Fruit fly (Drosophila melanogaster): ENCODE results near the gene Hmgcl.

Gene Hmgcl

dm6 chr2L:6918517-6919202 is 41.5 kb upstream of the Hmgcl start, which contains the start of gene nop5 (continued):
- peak; percentile 92 for TF ChIP-seq CG17361 (GFP tag; IDR thresholded peaks at IDR 0.05)
- TF ChIP-seq gcm (GFP tag; optimal IDR thresholded peaks at IDR 0.05), result no peak
- no peak for TF ChIP-seq hkb (optimal IDR thresholded peaks at IDR 0.05)
- no peak for TF ChIP-seq hkb (GFP tag; IDR thresholded peaks at IDR 0.05)
- TF ChIP-seq CG2116 (GFP tag; optimal IDR thresholded peaks at IDR 0.05), result peak; percentile 33
- peak; percentile 44 for TF ChIP-seq sd (tag; optimal IDR thresholded peaks at IDR 0.05)
- peak; percentile 81 for TF ChIP-seq CG10431 (GFP tag; optimal IDR thresholded peaks at IDR 0.05)
- TF ChIP-seq ham (GFP tag; IDR thresholded peaks at IDR 0.05), result no peak
- TF ChIP-seq tio (GFP tag; optimal IDR thresholded peaks at IDR 0.05), result no peak
- no peak for TF ChIP-seq Sox102F (GFP tag; optimal IDR thresholded peaks at IDR 0.05)
- TF ChIP-seq CG1602 (GFP tag; optimal IDR thresholded peaks at IDR 0.05), result peak; percentile 47
- TF ChIP-seq lilli (GFP tag; optimal IDR thresholded peaks at IDR 0.05), result no peak
- peak; percentile 35 for TF ChIP-seq CG2120 (GFP tag; optimal IDR thresholded peaks at IDR 0.05)
- peak; percentile 69 for TF ChIP-seq CG10267 (tag; optimal IDR thresholded peaks at IDR 0.05)
- peak; percentile 35 for TF ChIP-seq CG10654 (GFP tag; optimal IDR thresholded peaks at IDR 0.05)
- TF ChIP-seq Bgb (GFP tag; IDR thresholded peaks at IDR 0.05; ENCODE audit: partially characterized antibody), result no peak
- no peak for TF ChIP-seq lbe (GFP tag; optimal IDR thresholded peaks at IDR 0.05)
- no peak for TF ChIP-seq ATbp (GFP tag; optimal IDR thresholded peaks at IDR 0.05)
- TF ChIP-seq hbn (GFP tag; IDR thresholded peaks at IDR 0.05; ENCODE audit: partially characterized antibody), result no peak
- TF ChIP-seq run (tag; optimal IDR thresholded peaks at IDR 0.05), result no peak
- peak; percentile 77 for TF ChIP-seq sug (tag; optimal IDR thresholded peaks at IDR 0.05)
- no peak for TF ChIP-seq CTCF (GFP tag; optimal IDR thresholded peaks at IDR 0.05)
- peak; percentile 28 for TF ChIP-seq Sry-β (GFP tag; optimal IDR thresholded peaks at IDR 0.05)
- TF ChIP-seq MESR4 (GFP tag; optimal IDR thresholded peaks at IDR 0.05), result peak; percentile 90
- no peak for TF ChIP-seq CG4730 (GFP tag; IDR thresholded peaks at IDR 0.05)
- peak; percentile 34 for TF ChIP-seq CG4820 (GFP tag; optimal IDR thresholded peaks at IDR 0.05)
- TF ChIP-seq tx (GFP tag; optimal IDR thresholded peaks at IDR 0.05), result no peak
- TF ChIP-seq Dip2 (GFP tag; IDR thresholded peaks at IDR 0.05), result no peak
- no peak for TF ChIP-seq p53 (GFP tag; optimal IDR thresholded peaks at IDR 0.05)
- TF ChIP-seq B-H1 (GFP tag; IDR thresholded peaks at IDR 0.05), result no peak
- no peak for TF ChIP-seq Tbp (GFP tag; optimal IDR thresholded peaks at IDR 0.05)
- TF ChIP-seq CG4404 (GFP tag; IDR thresholded peaks at IDR 0.05), result no peak
- TF ChIP-seq sens (GFP tag), result peak; percentile 5
- peak; percentile 4 for TF ChIP-seq Deaf1 (tag; optimal IDR thresholded peaks at IDR 0.05)
- no peak for TF ChIP-seq dmrt99B (tag; optimal IDR thresholded peaks at IDR 0.05)
- peak; percentile 55 for TF ChIP-seq CG6254 (GFP tag; optimal IDR thresholded peaks at IDR 0.05)
- TF ChIP-seq rib (GFP tag; IDR thresholded peaks at IDR 0.05), result no peak
- TF ChIP-seq br (optimal IDR thresholded peaks at IDR 0.05), result no peak
- peak; percentile 33 for TF ChIP-seq CG34376 (GFP tag; optimal IDR thresholded peaks at IDR 0.05)
- no peak for TF ChIP-seq esg (GFP tag; conservative IDR thresholded peaks at IDR 0.05)
- peak; percentile 26 for TF ChIP-seq CG18764 (GFP tag; optimal IDR thresholded peaks at IDR 0.05)
- peak; percentile 89 for TF ChIP-seq CG2678 (tag; optimal IDR thresholded peaks at IDR 0.05)
- TF ChIP-seq row (GFP tag; IDR thresholded peaks at IDR 0.05), result peak; percentile 95
- TF ChIP-seq crc (GFP tag; optimal IDR thresholded peaks at IDR 0.05), result no peak
- no peak for TF ChIP-seq ro (GFP tag; IDR thresholded peaks at IDR 0.05)
- no peak for TF ChIP-seq Kr (GFP tag; optimal IDR thresholded peaks at IDR 0.05)
- TF ChIP-seq gce (GFP tag; IDR thresholded peaks at IDR 0.05), result no peak
- no peak for TF ChIP-seq CG12744 (GFP tag; optimal IDR thresholded peaks at IDR 0.05)
- no peak for TF ChIP-seq hth (optimal IDR thresholded peaks at IDR 0.05)
- TF ChIP-seq Dek (tag; optimal IDR thresholded peaks at IDR 0.05), result peak; percentile 71
- no peak for TF ChIP-seq Asciz (GFP tag; optimal IDR thresholded peaks at IDR 0.05)
- TF ChIP-seq Camta (GFP tag; optimal IDR thresholded peaks at IDR 0.05), result no peak
- no peak; the same call in 2 of the 3 replicates for TF ChIP-seq CG11695 (GFP tag; IDR thresholded peaks at IDR 0.05)
